Fruit fly (Drosophila melanogaster): ENCODE data around the gene CG11403.

CG11403 gene

dm6 chrX:1275018-1275820 lies 35.5 kb upstream of the CG11403 start, which contains the start of gene Atf3:
Gene Atf3, minus strand, starts transcription at chrX:1275284.
- TF ChIP-seq CG8478 (optimal IDR thresholded peaks at IDR 0.05) (no peak), CTCF (optimal IDR thresholded peaks at IDR 0.05) (no peak)

dm6 chrX:1272848-1273247 lies 33.2 kb upstream of the CG11403 start:
- TF ChIP-seq CTCF (optimal IDR thresholded peaks at IDR 0.05): no peak
- no peak for TF ChIP-seq CG8478 (optimal IDR thresholded peaks at IDR 0.05)

dm6 chrX:1271080-1271479 lies 31.4 kb upstream of the CG11403 start:
- TF ChIP-seq CG8478 (optimal IDR thresholded peaks at IDR 0.05) (no peak), CTCF (optimal IDR thresholded peaks at IDR 0.05) (no peak)

- no peak for TF ChIP-seq CTCF (optimal IDR thresholded peaks at IDR 0.05)
- no peak for TF ChIP-seq CG8478 (optimal IDR thresholded peaks at IDR 0.05)
Measured at dm6 chrX:1270655-1271054, 31.0 kb upstream of the CG11403 start.

dm6 chrX:1270183-1270582 lies 30.5 kb upstream of the CG11403 start:
- no peak for TF ChIP-seq CTCF (optimal IDR thresholded peaks at IDR 0.05)
- no peak for TF ChIP-seq CG8478 (optimal IDR thresholded peaks at IDR 0.05)

dm6 chrX:1269700-1270099 lies 30.0 kb upstream of the CG11403 start:
- no peak for TF ChIP-seq CTCF (optimal IDR thresholded peaks at IDR 0.05)
- no peak for TF ChIP-seq CG8478 (optimal IDR thresholded peaks at IDR 0.05)

- TF ChIP-seq CTCF (optimal IDR thresholded peaks at IDR 0.05) (no peak), CG8478 (optimal IDR thresholded peaks at IDR 0.05) (no peak)
Measured at dm6 chrX:1267625-1268024, 27.9 kb upstream of the CG11403 start.

- TF ChIP-seq CTCF (optimal IDR thresholded peaks at IDR 0.05): no peak
- TF ChIP-seq CG8478 (optimal IDR thresholded peaks at IDR 0.05): no peak
Measured at dm6 chrX:1264547-1264946, 24.9 kb upstream of the CG11403 start.

- no peak for TF ChIP-seq CG8478 (optimal IDR thresholded peaks at IDR 0.05)
- no peak for TF ChIP-seq CTCF (optimal IDR thresholded peaks at IDR 0.05)
Measured at dm6 chrX:1262536-1263263, 23.0 kb upstream of the CG11403 start.

dm6 chrX:1260327-1260726 lies 20.6 kb upstream of the CG11403 start:
- no peak for TF ChIP-seq CG8478 (optimal IDR thresholded peaks at IDR 0.05)
- no peak for TF ChIP-seq CTCF (optimal IDR thresholded peaks at IDR 0.05)

dm6 chrX:1256742-1257441 lies 17.2 kb upstream of the CG11403 start:
- TF ChIP-seq CG8478 (optimal IDR thresholded peaks at IDR 0.05): no peak
- TF ChIP-seq CTCF (optimal IDR thresholded peaks at IDR 0.05): no peak

dm6 chrX:1256131-1256530 lies 16.4 kb upstream of the CG11403 start:
- TF ChIP-seq CTCF (optimal IDR thresholded peaks at IDR 0.05) (no peak), CG8478 (optimal IDR thresholded peaks at IDR 0.05) (no peak)

- TF ChIP-seq CG8478 (optimal IDR thresholded peaks at IDR 0.05): no peak
- TF ChIP-seq CTCF (optimal IDR thresholded peaks at IDR 0.05): no peak
Measured at dm6 chrX:1252961-1253360, 13.3 kb upstream of the CG11403 start.

- TF ChIP-seq CTCF (optimal IDR thresholded peaks at IDR 0.05): no peak
- no peak for TF ChIP-seq CG8478 (optimal IDR thresholded peaks at IDR 0.05)
Measured at dm6 chrX:1250104-1250503, 10.4 kb upstream of the CG11403 start.

- TF ChIP-seq CG8478 (optimal IDR thresholded peaks at IDR 0.05): no peak
- TF ChIP-seq CTCF (optimal IDR thresholded peaks at IDR 0.05): no peak
Measured at dm6 chrX:1249612-1250011, 9.9 kb upstream of the CG11403 start.

dm6 chrX:1248735-1249134 lies 9.1 kb upstream of the CG11403 start:
- no peak for TF ChIP-seq CTCF (optimal IDR thresholded peaks at IDR 0.05)
- TF ChIP-seq CG8478 (optimal IDR thresholded peaks at IDR 0.05): no peak
